Worm (Caenorhabditis elegans): Measurements from ENCODE around the gene flp-11.
A peak's percentile ranks its signal among the peaks of the same experiment; 100 is the strongest.

flp-11 gene

ce11 chrX:4635643-4636042 is 42.3 kb downstream of the flp-11 start (continued):
- no peak for TF ChIP-seq snpc-4 (tag; optimal IDR thresholded peaks at IDR 0.05)
- no peak for TF ChIP-seq zfp-2 (tag; optimal IDR thresholded peaks at IDR 0.05)
- no peak for TF ChIP-seq dve-1 (tag; optimal IDR thresholded peaks at IDR 0.05; ENCODE audit: insufficient read depth)
- no peak for TF ChIP-seq egl-27 (tag; optimal IDR thresholded peaks at IDR 0.05)
- TF ChIP-seq mdl-1 (tag; optimal IDR thresholded peaks at IDR 0.05) = peak; percentile 47 to 86
- no peak for TF ChIP-seq pqm-1 (tag; optimal IDR thresholded peaks at IDR 0.05)
- no peak for TF ChIP-seq F37D6.2 (tag; optimal IDR thresholded peaks at IDR 0.05)
- TF ChIP-seq ceh-28 (tag; optimal IDR thresholded peaks at IDR 0.05) = no peak
- no peak for TF ChIP-seq lin-38 (GFP tag; IDR thresholded peaks at IDR 0.05)
- TF ChIP-seq nhr-28 (tag; optimal IDR thresholded peaks at IDR 0.05) = no peak
- no peak for TF ChIP-seq zip-2 (tag; optimal IDR thresholded peaks at IDR 0.05)
- peak; percentile 33 for TF ChIP-seq mep-1 (tag; optimal IDR thresholded peaks at IDR 0.05)
- no peak for TF ChIP-seq nhr-48 (tag; optimal IDR thresholded peaks at IDR 0.05)
- no peak for TF ChIP-seq ZK337.2 (GFP tag; IDR thresholded peaks at IDR 0.05)
- TF ChIP-seq nhr-41 (GFP tag; IDR thresholded peaks at IDR 0.05) = no peak
- TF ChIP-seq aha-1 (tag) = no peak
- no peak for TF ChIP-seq nhr-6 (tag; optimal IDR thresholded peaks at IDR 0.05)
- peak; percentile 71 for TF ChIP-seq hmg-1.1 (GFP tag; IDR thresholded peaks at IDR 0.05)
- no peak for TF ChIP-seq ztf-11 (tag; optimal IDR thresholded peaks at IDR 0.05)
- no peak for TF ChIP-seq daf-12 (tag; optimal IDR thresholded peaks at IDR 0.05)
- no peak for TF ChIP-seq F44E2.7 (GFP tag; IDR thresholded peaks at IDR 0.05)
- peak; percentile 53; the same call in 1 of the 2 replicates for TF ChIP-seq egl-43 (GFP tag; IDR thresholded peaks at IDR 0.05)
- no peak for TF ChIP-seq jun-1 (tag; optimal IDR thresholded peaks at IDR 0.05)
- peak; percentile 15; the same call in 1 of the 2 replicates for TF ChIP-seq ceh-20 (GFP tag; IDR thresholded peaks at IDR 0.05)
- no peak for TF ChIP-seq duxl-1 (tag; optimal IDR thresholded peaks at IDR 0.05; ENCODE audit: poor library complexity)
- no peak for TF ChIP-seq nhr-76 (tag; optimal IDR thresholded peaks at IDR 0.05)
- no peak for TF ChIP-seq lim-7 (GFP tag; IDR thresholded peaks at IDR 0.05)
- TF ChIP-seq fkh-10 (GFP tag; optimal IDR thresholded peaks at IDR 0.05) = no peak
- TF ChIP-seq lsy-2 (tag; optimal IDR thresholded peaks at IDR 0.05) = peak in 1 of 2 experiments; percentile 19
- TF ChIP-seq T26A8.4 (GFP tag; IDR thresholded peaks at IDR 0.05) = no peak
- TF ChIP-seq lin-13 (GFP tag; optimal IDR thresholded peaks at IDR 0.05) = no peak
- no peak for TF ChIP-seq aly-2 (tag; optimal IDR thresholded peaks at IDR 0.05)
- no peak for TF ChIP-seq ceh-44 (GFP tag; IDR thresholded peaks at IDR 0.05)
- no peak for TF ChIP-seq ctbp-1 (GFP tag; IDR thresholded peaks at IDR 0.05)
- TF ChIP-seq php-3 (GFP tag; IDR thresholded peaks at IDR 0.05) = no peak
- TF ChIP-seq Y75B8A.6 (GFP tag; IDR thresholded peaks at IDR 0.05) = no peak
- no peak for TF ChIP-seq daf-8 (GFP tag; IDR thresholded peaks at IDR 0.05)
- TF ChIP-seq sdz-12 (GFP tag; optimal IDR thresholded peaks at IDR 0.05) = no peak
- TF ChIP-seq hlh-11 (tag; optimal IDR thresholded peaks at IDR 0.05) = peak; percentile 4
- peak; percentile 77 for TF ChIP-seq mxl-3 (GFP tag; optimal IDR thresholded peaks at IDR 0.05)
- TF ChIP-seq arid-1 (GFP tag; conservative IDR thresholded peaks at IDR 0.05) = no peak
- TF ChIP-seq daf-16 (GFP tag; optimal IDR thresholded peaks at IDR 0.05) = no peak
- no peak for TF ChIP-seq daf-16 (tag; optimal IDR thresholded peaks at IDR 0.05)
- no peak for TF ChIP-seq nhr-77 (tag; optimal IDR thresholded peaks at IDR 0.05)
- no peak for TF ChIP-seq set-16 (GFP tag; IDR thresholded peaks at IDR 0.05)
- TF ChIP-seq lin-1 (GFP tag; IDR thresholded peaks at IDR 0.05) = no peak
- TF ChIP-seq hlh-30 (tag; optimal IDR thresholded peaks at IDR 0.05; ENCODE audit: insufficient read depth) = peak; percentile 76
- peak; percentile 6 for TF ChIP-seq nhr-11 (tag; optimal IDR thresholded peaks at IDR 0.05)
- TF ChIP-seq dmd-8 (GFP tag; IDR thresholded peaks at IDR 0.05) = no peak
- no peak for TF ChIP-seq gei-8 (GFP tag; optimal IDR thresholded peaks at IDR 0.05)
- no peak for TF ChIP-seq zip-11 (GFP tag; IDR thresholded peaks at IDR 0.05)
- no peak for TF ChIP-seq lin-15B (tag; optimal IDR thresholded peaks at IDR 0.05)
- no peak for TF ChIP-seq zag-1 (tag; optimal IDR thresholded peaks at IDR 0.05)
- no peak for TF ChIP-seq F49E8.2 (tag; optimal IDR thresholded peaks at IDR 0.05; ENCODE audit: borderline replicate concordance)

Measured in whole organism, L4 larva.